Worm (Caenorhabditis elegans) whole organism, L4 larva: ENCODE measurements around the gene F46F5.11.

Experiments used
- Y5F2A.4 ChIP-seq: fragments of 200-800 bp; sonication (Bioruptor generic); optimal IDR thresholded peaks from 2 replicates; lab custom pipeline; 2018; ENCODE audit warnings: mild to moderate bottlenecking, missing genetic modification characterization, missing compliant biosample characterization
- Y75B8A.6 ChIP-seq: fragments of 200-800 bp; sonication (Bioruptor generic); IDR thresholded peaks from 2 replicates; pipeline ENCODE4 v1.3.6; 2022; ENCODE audit warnings: missing genetic modification reagents, missing genetic modification characterization, missing compliant biosample characterization
- ZK337.2 ChIP-seq: fragments of 200-800 bp; sonication (Bioruptor generic); IDR thresholded peaks from 2 replicates; pipeline ENCODE4 v1.3.6; 2022; ENCODE audit warnings: missing genetic modification reagents, missing genetic modification characterization, missing compliant biosample characterization
- ceh-28 ChIP-seq: fragments of 150-350 bp; optimal IDR thresholded peaks from 2 replicates; lab custom pipeline; 2014; ENCODE audit warnings: missing biosample characterization, missing genetic modification reagents, missing genetic modification characterization
- ces-1 ChIP-seq: fragments of 150-350 bp; sonication (generic microtip); optimal IDR thresholded peaks from 4 replicates; lab custom pipeline; 2014; ENCODE audit warnings: missing biosample characterization, missing genetic modification reagents, missing genetic modification characterization
- nhr-48 ChIP-seq: sonication (generic microtip); optimal IDR thresholded peaks from 2 replicates; lab custom pipeline; 2016; ENCODE audit warnings: mild to moderate bottlenecking, missing genetic modification characterization, missing compliant biosample characterization
- nhr-6 ChIP-seq: fragments of 150-350 bp; optimal IDR thresholded peaks from 2 replicates; lab custom pipeline; 2014; ENCODE audit warnings: missing biosample characterization, missing genetic modification characterization
- pha-4 ChIP-seq, 2 experiments: fragments of 150-350 bp in 1 of 2; fragments of 200-800 bp in 1 of 2; sonication (Bioruptor generic) in 1 of 2; IDR thresholded peaks in 1 of 2; optimal IDR thresholded peaks in 1 of 2; 2 replicates each; pipeline versions ENCODE4 v1.3.6 to Lab custom; 2014 to 2022; ENCODE audit warnings: missing genetic modification characterization in 2 of 2, missing genetic modification reagents in 2 of 2, missing biosample characterization in 1 of 2, missing compliant biosample characterization in 1 of 2
- snpc-4 ChIP-seq: fragments of 150-350 bp; optimal IDR thresholded peaks from 2 replicates; lab custom pipeline; 2014; ENCODE audit warnings: missing biosample characterization, missing genetic modification characterization
- unc-130 ChIP-seq: sonication (generic microtip); optimal IDR thresholded peaks from 2 replicates; lab custom pipeline; 2016; ENCODE audit warnings: missing genetic modification reagents, missing genetic modification characterization, missing compliant biosample characterization

DNA sequence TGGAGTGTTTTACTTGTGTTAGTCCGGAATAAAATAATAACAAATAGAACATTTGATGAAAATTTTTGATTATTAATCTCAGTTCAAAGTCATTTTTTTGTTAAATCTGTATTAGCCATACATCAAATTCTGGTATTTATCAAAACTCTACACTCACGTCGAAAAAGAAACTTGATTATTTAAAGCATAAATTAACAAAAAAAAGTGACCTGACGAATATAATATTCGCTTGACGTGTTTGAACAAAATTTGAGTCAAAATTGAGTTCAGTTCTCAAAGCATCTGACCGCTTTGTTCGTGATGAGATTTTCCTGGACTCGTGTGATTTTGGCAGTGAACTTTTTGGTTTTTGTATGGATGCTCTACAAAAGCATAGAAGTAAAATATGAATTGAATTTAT lies 15.0 kb downstream of the F46F5.11 start, which contains the start of gene F46F5.10:
- TF ChIP-seq Y75B8A.6 (GFP tag; lab: Robert Waterston, UW) (no peak), ceh-28 (tag; lab: Kevin White, UChicago) (no peak), unc-130 (GFP tag; lab: Kevin White, UChicago) (no peak), pha-4 (GFP tag; IDR thresholded peaks at IDR 0.05; lab: Robert Waterston, UW) (no peak), pha-4 (tag; optimal IDR thresholded peaks at IDR 0.05; lab: Kevin White, UChicago) (no peak), nhr-48 (tag; lab: Kevin White, UChicago) (no peak), ZK337.2 (no peak), nhr-6 (no peak), Y5F2A.4 (no peak), snpc-4 (tag; lab: Kevin White, UChicago) (no peak), ces-1 (no peak)
